Fruit fly (Drosophila melanogaster) whole organism, embryonic: Measurements from ENCODE around the gene dUTPase.

Experiments used
- Asciz ChIP-seq: fragments of 200-800 bp; sonication (Bioruptor generic); optimal IDR thresholded peaks from 2 replicates; lab custom pipeline; 2017; ENCODE audit warnings: missing biosample characterization, mild to moderate bottlenecking, missing genetic modification characterization, missing genetic modification reagents
- Atf-2 ChIP-seq: fragments of 200-800 bp; sonication (Bioruptor generic); optimal IDR thresholded peaks from 2 replicates; lab custom pipeline; 2016; ENCODE audit warnings: missing biosample characterization, missing genetic modification characterization
- CG11093 ChIP-seq: fragments of 200-800 bp; sonication (Bioruptor generic); IDR thresholded peaks from 3 replicates; pipeline ENCODE4 v1.3.6; 2022; ENCODE audit warnings: missing biosample characterization, missing genetic modification characterization
- CG11247 ChIP-seq: fragments of 200-800 bp; sonication (Bioruptor generic); IDR thresholded peaks from 2 replicates; pipeline ENCODE4 v1.3.6; 2022; ENCODE audit warnings: missing biosample characterization, missing genetic modification characterization
- CG11723 ChIP-seq: fragments of 200-800 bp; sonication (Bioruptor generic); optimal IDR thresholded peaks from 2 replicates; lab custom pipeline; 2017; ENCODE audit warnings: missing biosample characterization, mild to moderate bottlenecking, missing genetic modification characterization
- CG12236 ChIP-seq: fragments of 200-800 bp; sonication (Bioruptor generic); optimal IDR thresholded peaks from 2 replicates; lab custom pipeline; 2016; ENCODE audit warnings: missing biosample characterization, missing genetic modification characterization
- CG12942 ChIP-seq: fragments of 200-800 bp; sonication (Bioruptor generic); optimal IDR thresholded peaks from 3 replicates; lab custom pipeline; 2016; ENCODE audit warnings: missing biosample characterization, missing genetic modification characterization
- CG13424 ChIP-seq: fragments of 200-800 bp; sonication (Bioruptor generic); optimal IDR thresholded peaks from 2 replicates; lab custom pipeline; 2019; ENCODE audit warnings: missing biosample characterization, mild to moderate bottlenecking, missing genetic modification characterization, moderate library complexity
- CG15011 ChIP-seq: fragments of 200-800 bp; sonication (Bioruptor generic); optimal IDR thresholded peaks from 3 replicates; lab custom pipeline; 2018; ENCODE audit warnings: missing biosample characterization, mild to moderate bottlenecking, missing genetic modification characterization
- CG1647 ChIP-seq: fragments of 200-800 bp; sonication (Bioruptor generic); optimal IDR thresholded peaks from 3 replicates; lab custom pipeline; 2016; ENCODE audit warnings: missing biosample characterization, missing genetic modification characterization
- CG17802 ChIP-seq: fragments of 200-800 bp; sonication (Bioruptor generic); optimal IDR thresholded peaks from 2 replicates; lab custom pipeline; 2018; ENCODE audit warnings: missing biosample characterization, mild to moderate bottlenecking, missing genetic modification characterization, moderate library complexity
- CG2712 ChIP-seq: fragments of 200-800 bp; optimal IDR thresholded peaks from 3 replicates; lab custom pipeline; 2019; ENCODE audit warnings: missing biosample characterization, mild to moderate bottlenecking, missing genetic modification characterization, moderate library complexity
- CG32532 ChIP-seq: fragments of 200-800 bp; sonication (Bioruptor generic); IDR thresholded peaks from 2 replicates; pipeline ENCODE4 v1.3.6; 2022; ENCODE audit warnings: missing biosample characterization, missing genetic modification characterization
- CG34376 ChIP-seq: fragments of 200-800 bp; sonication (Bioruptor generic); optimal IDR thresholded peaks from 2 replicates; lab custom pipeline; 2018; ENCODE audit warnings: missing biosample characterization, mild to moderate bottlenecking, missing genetic modification characterization
- CG3838 ChIP-seq: fragments of 200-800 bp; sonication (Bioruptor generic); optimal IDR thresholded peaks from 3 replicates; lab custom pipeline; 2016; ENCODE audit warnings: missing biosample characterization, missing genetic modification characterization
- CG4404 ChIP-seq: fragments of 200-800 bp; sonication (Bioruptor generic); IDR thresholded peaks from 2 replicates; pipeline ENCODE4 v1.3.6; 2022; ENCODE audit warnings: missing biosample characterization, missing genetic modification characterization
- CG4730 ChIP-seq: fragments of 200-800 bp; sonication (Bioruptor generic); IDR thresholded peaks from 2 replicates; pipeline ENCODE4 v1.3.6; 2022; ENCODE audit warnings: missing biosample characterization, missing genetic modification characterization
- CG4854 ChIP-seq: fragments of 200-800 bp; sonication (Bioruptor generic); optimal IDR thresholded peaks from 2 replicates; lab custom pipeline; 2016; ENCODE audit warnings: missing biosample characterization, missing genetic modification characterization, inconsistent platforms
- CG6175 ChIP-seq: fragments of 200-800 bp; sonication (Bioruptor generic); IDR thresholded peaks from 3 replicates; pipeline ENCODE4 v1.3.6; 2022; ENCODE audit warnings: missing biosample characterization, missing genetic modification characterization
- CG6791 ChIP-seq: fragments of 200-800 bp; sonication (Bioruptor generic); IDR thresholded peaks from 3 replicates; pipeline ENCODE4 v1.3.6; 2022; ENCODE audit warnings: missing biosample characterization, missing genetic modification characterization; ENCODE audit not compliant: partially characterized antibody
- CG7357 ChIP-seq: fragments of 200-800 bp; sonication (Bioruptor generic); IDR thresholded peaks from 3 replicates; pipeline ENCODE4 v1.3.6; 2022; ENCODE audit warnings: missing biosample characterization, missing genetic modification characterization
- Chrac-16 ChIP-seq: fragments of 200-800 bp; sonication (Bioruptor generic); optimal IDR thresholded peaks from 3 replicates; lab custom pipeline; 2016; ENCODE audit warnings: missing biosample characterization, missing genetic modification characterization
- CoRest ChIP-seq: fragments of 200-800 bp; sonication (Bioruptor generic); optimal IDR thresholded peaks from 3 replicates; lab custom pipeline; 2018; ENCODE audit warnings: missing biosample characterization, mild to moderate bottlenecking, missing genetic modification characterization, moderate library complexity
- CrebB ChIP-seq: fragments of 200-800 bp; sonication (Bioruptor generic); optimal IDR thresholded peaks from 3 replicates; lab custom pipeline; 2018; ENCODE audit warnings: missing biosample characterization, mild to moderate bottlenecking, missing genetic modification characterization
- Dll ChIP-seq: fragments of 200-800 bp; sonication (Bioruptor generic); IDR thresholded peaks from 4 replicates; pipeline ENCODE4 v1.3.6; 2022; ENCODE audit warnings: missing biosample characterization, missing genetic modification characterization; ENCODE audit not compliant: partially characterized antibody
- Eip74EF ChIP-seq, 2 experiments: fragments of 200-800 bp in 1 of 2; fragments of >200 bp in 1 of 2; sonication (Bioruptor generic) in 1 of 2; optimal IDR thresholded peaks; 2 replicates each; lab custom pipeline; 2017 to 2019; ENCODE audit warnings: missing biosample characterization in 2 of 2, missing genetic modification characterization in 2 of 2, mild to moderate bottlenecking in 1 of 2, moderate library complexity in 1 of 2
- Fer1 ChIP-seq: fragments of 200-800 bp; sonication (Bioruptor generic); optimal IDR thresholded peaks from 2 replicates; lab custom pipeline; 2017; ENCODE audit warnings: missing biosample characterization, mild to moderate bottlenecking, missing genetic modification characterization
- HLH4C ChIP-seq: fragments of 200-800 bp; sonication (Bioruptor generic); IDR thresholded peaks from 3 replicates; pipeline ENCODE4 v1.3.6; 2022; ENCODE audit warnings: missing biosample characterization, missing genetic modification characterization; ENCODE audit not compliant: partially characterized antibody
- Hand ChIP-seq: fragments of 200-800 bp; sonication (Bioruptor generic); optimal IDR thresholded peaks from 2 replicates; lab custom pipeline; 2017; ENCODE audit warnings: mild to moderate bottlenecking, missing biosample characterization, missing genetic modification reagents, missing genetic modification characterization
- MBD-R2 ChIP-seq: fragments of 200-800 bp; sonication (Bioruptor generic); IDR thresholded peaks from 2 replicates; pipeline ENCODE4 v1.3.6; 2022; ENCODE audit warnings: missing biosample characterization, missing genetic modification characterization
- Oaz ChIP-seq: fragments of 200-800 bp; sonication (Bioruptor generic); IDR thresholded peaks from 2 replicates; pipeline ENCODE4 v1.3.6; 2022; ENCODE audit warnings: missing biosample characterization, missing genetic modification characterization
- Poxn ChIP-seq: fragments of 200-800 bp; sonication (Bioruptor generic); IDR thresholded peaks from 2 replicates; pipeline ENCODE4 v1.3.6; 2022; ENCODE audit warnings: missing biosample characterization, missing genetic modification characterization
- TFAM ChIP-seq: fragments of 200-800 bp; sonication (Bioruptor generic); optimal IDR thresholded peaks from 2 replicates; lab custom pipeline; 2017; ENCODE audit warnings: missing biosample characterization, missing genetic modification characterization, inconsistent platforms
- ab ChIP-seq: fragments of 200-800 bp; sonication (Bioruptor generic); optimal IDR thresholded peaks from 2 replicates; lab custom pipeline; 2016; ENCODE audit warnings: missing biosample characterization, missing genetic modification characterization
- aop ChIP-seq: fragments of 200-800 bp; sonication (Bioruptor generic); IDR thresholded peaks from 2 replicates; pipeline ENCODE4 v1.3.6; 2022; ENCODE audit warnings: missing biosample characterization, missing genetic modification characterization
- bbx ChIP-seq: fragments of 200-800 bp; sonication (Bioruptor generic); IDR thresholded peaks from 2 replicates; pipeline ENCODE4 v1.3.6; 2022; ENCODE audit warnings: missing biosample characterization, missing genetic modification characterization; ENCODE audit not compliant: partially characterized antibody
- bowl ChIP-seq: fragments of 200-800 bp; sonication (Bioruptor generic); IDR thresholded peaks from 2 replicates; pipeline ENCODE4 v1.3.6; 2022; ENCODE audit warnings: missing biosample characterization, missing genetic modification characterization
- cg ChIP-seq: fragments of 200-800 bp; sonication (Bioruptor generic); optimal IDR thresholded peaks from 3 replicates; lab custom pipeline; 2019; ENCODE audit warnings: missing biosample characterization, mild to moderate bottlenecking, missing genetic modification characterization, moderate library complexity
- croc ChIP-seq: fragments of 200-800 bp; sonication (Bioruptor generic); conservative IDR thresholded peaks from 3 replicates; pipeline ENCODE4 v1.3.6; 2022; ENCODE audit warnings: missing biosample characterization, missing genetic modification characterization
- dmrt11E ChIP-seq: fragments of 200-800 bp; sonication (Bioruptor generic); optimal IDR thresholded peaks from 3 replicates; lab custom pipeline; 2018; ENCODE audit warnings: missing biosample characterization, mild to moderate bottlenecking, missing genetic modification characterization, moderate library complexity
- fd102C ChIP-seq: fragments of 200-800 bp; sonication (Bioruptor generic); optimal IDR thresholded peaks from 2 replicates; lab custom pipeline; 2018; ENCODE audit warnings: missing biosample characterization, mild to moderate bottlenecking, missing genetic modification characterization, moderate library complexity
- fd3F ChIP-seq: fragments of 200-800 bp; sonication (Bioruptor generic); optimal IDR thresholded peaks from 2 replicates; lab custom pipeline; 2018; ENCODE audit warnings: missing biosample characterization, mild to moderate bottlenecking, missing genetic modification characterization, moderate library complexity
- gcm2 ChIP-seq: fragments of 200-800 bp; sonication (Bioruptor generic); optimal IDR thresholded peaks from 2 replicates; lab custom pipeline; 2016; ENCODE audit warnings: missing biosample characterization, missing genetic modification characterization
- gro ChIP-seq: fragments of 200-800 bp; sonication (Bioruptor generic); optimal IDR thresholded peaks from 2 replicates; lab custom pipeline; 2016; ENCODE audit warnings: missing biosample characterization, missing genetic modification characterization
- pita ChIP-seq: fragments of 200-800 bp; sonication (Bioruptor generic); optimal IDR thresholded peaks from 2 replicates; lab custom pipeline; 2017; ENCODE audit warnings: missing biosample characterization, mild to moderate bottlenecking, missing genetic modification characterization
- sens ChIP-seq: fragments of 200-800 bp; sonication (Bioruptor generic); peaks from one replicate; lab custom pipeline; 2016; ENCODE audit warnings: missing biosample characterization, missing genetic modification characterization
- tap ChIP-seq: fragments of 200-800 bp; optimal IDR thresholded peaks from 3 replicates; lab custom pipeline; 2019; ENCODE audit warnings: missing biosample characterization, mild to moderate bottlenecking, missing genetic modification characterization, moderate library complexity
- trem ChIP-seq: fragments of 200-800 bp; optimal IDR thresholded peaks from 3 replicates; lab custom pipeline; 2019; ENCODE audit warnings: missing biosample characterization, mild to moderate bottlenecking, missing genetic modification characterization, moderate library complexity
- ttk ChIP-seq: fragments of 200-800 bp; sonication (Bioruptor generic); IDR thresholded peaks from 2 replicates; pipeline ENCODE4 v2.1.2; 2022; ENCODE audit warnings: missing biosample characterization, missing genetic modification characterization
- tup ChIP-seq: fragments of 200-800 bp; sonication (Bioruptor generic); optimal IDR thresholded peaks from 2 replicates; lab custom pipeline; 2016; ENCODE audit warnings: missing biosample characterization, mild to moderate bottlenecking, missing genetic modification characterization, moderate library complexity
- zfh1 ChIP-seq: fragments of 200-800 bp; sonication (Bioruptor generic); IDR thresholded peaks from 3 replicates; pipeline ENCODE4 v1.3.6; 2022; ENCODE audit warnings: missing biosample characterization, missing genetic modification characterization

The dUTPase gene

DNA sequence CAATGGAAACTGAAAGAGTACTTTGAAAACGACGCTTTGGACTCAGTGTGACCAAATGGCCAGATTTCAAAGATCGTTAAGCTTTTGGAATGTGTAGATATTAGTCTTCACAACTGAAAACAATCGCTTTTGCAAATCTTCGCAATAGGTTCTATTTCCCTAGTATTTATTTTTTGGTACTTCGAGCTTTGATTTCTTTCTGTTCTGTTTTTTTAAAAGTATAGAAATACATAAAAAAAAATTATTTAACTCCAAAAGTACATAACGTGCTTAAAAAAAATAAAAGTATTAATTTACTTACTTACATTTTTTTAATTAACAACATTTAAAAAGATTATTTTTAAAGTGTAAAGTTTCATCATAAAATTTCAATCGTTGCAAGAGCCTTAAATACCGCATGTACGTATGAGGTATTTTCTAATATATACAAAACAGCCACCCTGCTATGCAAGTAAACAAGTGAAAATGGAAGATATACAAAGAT lies 23.7 kb upstream of the dUTPase start, which contains the start of the genes piwi and CG12253 (continued):
- peak; percentile 85 for TF ChIP-seq fd3F
- peak; percentile 41; the same call in 1 of the 2 replicates for TF ChIP-seq Poxn
- TF ChIP-seq Asciz (GFP tag; lab: Kevin White, UChicago), result peak; percentile 20
- TF ChIP-seq aop (GFP tag; lab: Robert Waterston, UW), result no peak
- no peak for TF ChIP-seq CG1647 (GFP tag; lab: Kevin White, UChicago)
- TF ChIP-seq CG12236 (GFP tag; lab: Kevin White, UChicago), result no peak
- no peak for TF ChIP-seq CG34376 (GFP tag; lab: Kevin White, UChicago)
- TF ChIP-seq trem (tag; lab: Kevin White, UChicago), result peak; percentile 44
- TF ChIP-seq CG2712 (tag; lab: Kevin White, UChicago), result peak; percentile 76
- peak; percentile 90 for TF ChIP-seq dmrt11E (tag; lab: Kevin White, UChicago)
- no peak for TF ChIP-seq CG15011
- no peak for TF ChIP-seq Eip74EF (GFP tag; optimal IDR thresholded peaks at IDR 0.05; lab: Kevin White, UChicago)
- TF ChIP-seq Hand (GFP tag; lab: Kevin White, UChicago), result peak; percentile 25
- 0 out of 2 replicates have a peak, but pooled peaks have one; percentile 39 for TF ChIP-seq Oaz (GFP tag; lab: Robert Waterston, UW)
- no peak for TF ChIP-seq CG6791
- TF ChIP-seq CG17802 (tag; lab: Kevin White, UChicago), result no peak
- peak; percentile 74 for TF ChIP-seq CG11247 (GFP tag; lab: Robert Waterston, UW)
- peak; percentile 95 for TF ChIP-seq CoRest (tag; lab: Kevin White, UChicago)
- TF ChIP-seq tup (GFP tag; lab: Kevin White, UChicago), result no peak
- no peak for TF ChIP-seq fd102C (GFP tag; lab: Kevin White, UChicago)
- TF ChIP-seq gro, result no peak
- no peak for TF ChIP-seq TFAM
- no peak for TF ChIP-seq bbx
- TF ChIP-seq CG4854, result no peak
- no peak for TF ChIP-seq croc (GFP tag; lab: Robert Waterston, UW)
- peak; percentile 35 for TF ChIP-seq CG3838
- peak; percentile 8 for TF ChIP-seq CrebB (tag; lab: Kevin White, UChicago)
- no peak for TF ChIP-seq gcm2 (GFP tag; lab: Kevin White, UChicago)
- TF ChIP-seq CG13424 (tag; lab: Kevin White, UChicago), result peak; percentile 90
- TF ChIP-seq CG4404 (GFP tag; lab: Robert Waterston, UW), result no peak
- TF ChIP-seq Dll (GFP tag; lab: Robert Waterston, UW), result no peak
- peak; percentile 70 for TF ChIP-seq CG12942
- no peak for TF ChIP-seq HLH4C (GFP tag; lab: Robert Waterston, UW)
- TF ChIP-seq CG7357 (GFP tag; lab: Robert Waterston, UW), result no peak
- TF ChIP-seq Chrac-16, result peak; percentile 78
- peak; percentile 49 for TF ChIP-seq MBD-R2 (GFP tag; lab: Robert Waterston, UW)
- TF ChIP-seq CG11723 (GFP tag; lab: Kevin White, UChicago), result no peak
- TF ChIP-seq CG4730, result no peak
- TF ChIP-seq ttk (GFP tag; lab: Robert Waterston, UW), result peak; percentile 87
- no peak for TF ChIP-seq bowl (GFP tag; lab: Robert Waterston, UW)
- peak; percentile 20 for TF ChIP-seq Fer1
- TF ChIP-seq tap (tag; lab: Kevin White, UChicago), result no peak
- TF ChIP-seq CG11093, result no peak
- TF ChIP-seq CG6175 (GFP tag; lab: Robert Waterston, UW), result no peak
- no peak for TF ChIP-seq cg (GFP tag; lab: Kevin White, UChicago)
- no peak for TF ChIP-seq ab (GFP tag; lab: Kevin White, UChicago)
- TF ChIP-seq sens (GFP tag; lab: Kevin White, UChicago), result peak; percentile 71
- TF ChIP-seq Atf-2 (GFP tag; lab: Kevin White, UChicago), result peak; percentile 1
- TF ChIP-seq pita (GFP tag; lab: Kevin White, UChicago), result no peak
- TF ChIP-seq CG32532 (GFP tag; lab: Robert Waterston, UW), result peak; percentile 54
- peak; percentile 67; the same call in 2 of the 3 replicates for TF ChIP-seq zfh1 (GFP tag; lab: Robert Waterston, UW)
